Fruit fly (Drosophila melanogaster): ENCODE results near the gene wls.

The wls gene

dm6 chr3L:11169299-11170181, at the start of gene wls, which contains the start of gene Adck5:
wls (minus strand) TSS chr3L:11169625.
Adck5 (plus strand) TSS chr3L:11169817.
- no peak for TF ChIP-seq Clk (GFP tag; optimal IDR thresholded peaks at IDR 0.05)
- TF ChIP-seq Crg-1 (GFP tag; optimal IDR thresholded peaks at IDR 0.05) = peak; percentile 38
- peak; percentile 67 for TF ChIP-seq CG12768 (GFP tag; optimal IDR thresholded peaks at IDR 0.05)
- peak; percentile 59 for TF ChIP-seq CG7045 (GFP tag; optimal IDR thresholded peaks at IDR 0.05)
- TF ChIP-seq tj (GFP tag; optimal IDR thresholded peaks at IDR 0.05) = peak; percentile 35
- TF ChIP-seq CG5204 (GFP tag; optimal IDR thresholded peaks at IDR 0.05) = peak; percentile 48
- TF ChIP-seq cnc (optimal IDR thresholded peaks at IDR 0.05) = no peak
- peak; percentile 47 for TF ChIP-seq CG1620 (GFP tag; optimal IDR thresholded peaks at IDR 0.05)
- TF ChIP-seq CG11617 (GFP tag; optimal IDR thresholded peaks at IDR 0.05) = peak; percentile 77
- peak; percentile 31 for TF ChIP-seq ovo (GFP tag; optimal IDR thresholded peaks at IDR 0.05)
- peak; percentile 52 for TF ChIP-seq toe (GFP tag; optimal IDR thresholded peaks at IDR 0.05)
- TF ChIP-seq bab1 (GFP tag; optimal IDR thresholded peaks at IDR 0.05) = peak; percentile 90
- peak; percentile 24 for TF ChIP-seq Mnt (GFP tag; optimal IDR thresholded peaks at IDR 0.05)
- TF ChIP-seq Hr96 (GFP tag; optimal IDR thresholded peaks at IDR 0.05) = peak; percentile 46
- peak; percentile 43 for TF ChIP-seq pad (GFP tag; optimal IDR thresholded peaks at IDR 0.05)
- peak; percentile 57 for TF ChIP-seq CG7101 (tag; optimal IDR thresholded peaks at IDR 0.05)
- TF ChIP-seq CG14711 (tag; optimal IDR thresholded peaks at IDR 0.05) = peak; percentile 20
- no peak for TF ChIP-seq cic (GFP tag; optimal IDR thresholded peaks at IDR 0.05)
- TF ChIP-seq CG33017 (tag; optimal IDR thresholded peaks at IDR 0.05) = peak; percentile 49
- TF ChIP-seq kay (GFP tag; ENCODE audit: borderline replicate concordance) = no peak

DNA sequence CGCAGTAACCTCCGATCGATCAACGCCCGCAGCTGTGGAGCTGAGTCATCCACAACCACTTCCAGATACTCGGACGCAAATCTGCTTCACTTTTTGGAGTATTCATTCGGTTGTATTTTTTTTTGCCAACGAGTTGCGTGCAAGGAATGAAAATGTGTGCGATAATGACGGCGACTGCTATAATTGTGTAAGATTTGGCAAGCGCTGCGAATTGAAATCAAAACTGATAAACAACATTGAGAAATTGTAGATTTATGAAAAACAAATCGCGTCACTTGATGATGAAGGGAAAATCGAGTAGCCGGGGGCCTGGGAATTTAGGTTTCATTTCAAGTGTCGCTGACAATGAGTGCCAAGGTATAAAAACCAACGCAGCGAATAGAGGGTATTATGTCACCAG, 49.5 kb upstream of the wls start:
- TF ChIP-seq tj (GFP tag; optimal IDR thresholded peaks at IDR 0.05) = peak; percentile 58
- TF ChIP-seq bab1 (GFP tag; optimal IDR thresholded peaks at IDR 0.05) = no peak

DNA sequence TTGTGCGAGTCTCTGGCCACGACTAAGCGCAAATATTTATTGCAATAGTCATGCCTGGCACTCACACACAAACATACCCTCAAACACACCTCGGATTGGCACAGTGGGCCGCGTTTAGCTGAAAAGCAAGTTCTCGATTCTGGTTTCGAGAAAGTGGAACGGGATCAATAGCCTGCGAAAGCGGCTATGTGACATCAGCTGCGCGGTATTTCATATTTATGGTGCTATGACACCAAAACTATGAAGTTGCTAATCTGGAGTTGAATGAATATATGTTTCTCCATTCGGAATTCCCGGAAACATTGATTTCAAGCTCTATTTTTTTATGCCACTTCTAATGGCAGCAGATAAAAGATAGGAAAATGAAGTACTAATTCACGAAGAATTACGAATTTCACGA, 48.5 kb upstream of the wls start:
- TF ChIP-seq CG7101 (tag; optimal IDR thresholded peaks at IDR 0.05) (no peak), ovo (GFP tag; optimal IDR thresholded peaks at IDR 0.05) (no peak), CG11617 (GFP tag; optimal IDR thresholded peaks at IDR 0.05) (no peak), tj (GFP tag; optimal IDR thresholded peaks at IDR 0.05) (no peak), cnc (optimal IDR thresholded peaks at IDR 0.05) (no peak), toe (GFP tag; optimal IDR thresholded peaks at IDR 0.05) (no peak), pad (GFP tag; optimal IDR thresholded peaks at IDR 0.05) (no peak), CG12768 (GFP tag; optimal IDR thresholded peaks at IDR 0.05) (no peak), Hr96 (GFP tag; optimal IDR thresholded peaks at IDR 0.05) (no peak), Crg-1 (GFP tag; optimal IDR thresholded peaks at IDR 0.05) (no peak), CG14711 (tag; optimal IDR thresholded peaks at IDR 0.05) (no peak), bab1 (GFP tag; optimal IDR thresholded peaks at IDR 0.05) (no peak), Clk (GFP tag; optimal IDR thresholded peaks at IDR 0.05) (no peak), CG5204 (GFP tag; optimal IDR thresholded peaks at IDR 0.05) (no peak), CG1620 (GFP tag; optimal IDR thresholded peaks at IDR 0.05) (no peak)

- TF ChIP-seq Mnt (GFP tag; optimal IDR thresholded peaks at IDR 0.05) (no peak), Hr96 (GFP tag; optimal IDR thresholded peaks at IDR 0.05) (no peak), kay (GFP tag; ENCODE audit: borderline replicate concordance) (no peak), bab1 (GFP tag; optimal IDR thresholded peaks at IDR 0.05) (no peak), cic (GFP tag; optimal IDR thresholded peaks at IDR 0.05) (no peak), Clk (GFP tag; optimal IDR thresholded peaks at IDR 0.05) (no peak), CG11617 (GFP tag; optimal IDR thresholded peaks at IDR 0.05) (no peak), CG14711 (tag; optimal IDR thresholded peaks at IDR 0.05) (no peak), Crg-1 (GFP tag; optimal IDR thresholded peaks at IDR 0.05) (no peak), CG5204 (GFP tag; optimal IDR thresholded peaks at IDR 0.05) (no peak), cnc (optimal IDR thresholded peaks at IDR 0.05) (no peak), CG33017 (tag; optimal IDR thresholded peaks at IDR 0.05) (no peak), pad (GFP tag; optimal IDR thresholded peaks at IDR 0.05) (no peak), toe (GFP tag; optimal IDR thresholded peaks at IDR 0.05) (no peak), tj (GFP tag; optimal IDR thresholded peaks at IDR 0.05) (no peak), CG7101 (tag; optimal IDR thresholded peaks at IDR 0.05) (no peak), ovo (GFP tag; optimal IDR thresholded peaks at IDR 0.05) (no peak), CG1620 (GFP tag; optimal IDR thresholded peaks at IDR 0.05) (no peak)
Observed at dm6 chr3L:11216219-11216618, 46.8 kb upstream of the wls start.

- TF ChIP-seq CG12768 (GFP tag; optimal IDR thresholded peaks at IDR 0.05) (peak; percentile 85), CG1620 (GFP tag; optimal IDR thresholded peaks at IDR 0.05) (no peak), CG11617 (GFP tag; optimal IDR thresholded peaks at IDR 0.05) (peak; percentile 77), pad (GFP tag; optimal IDR thresholded peaks at IDR 0.05) (peak; percentile 62), ovo (GFP tag; optimal IDR thresholded peaks at IDR 0.05) (no peak), kay (GFP tag; ENCODE audit: borderline replicate concordance) (peak; percentile 96), cnc (optimal IDR thresholded peaks at IDR 0.05) (no peak), CG5204 (GFP tag; optimal IDR thresholded peaks at IDR 0.05) (no peak), bab1 (GFP tag; optimal IDR thresholded peaks at IDR 0.05) (peak; percentile 88), tj (GFP tag; optimal IDR thresholded peaks at IDR 0.05) (no peak), Crg-1 (GFP tag; optimal IDR thresholded peaks at IDR 0.05) (peak; percentile 79), CG33017 (tag; optimal IDR thresholded peaks at IDR 0.05) (peak; percentile 89), CG7101 (tag; optimal IDR thresholded peaks at IDR 0.05) (peak; percentile 88), cic (GFP tag; optimal IDR thresholded peaks at IDR 0.05) (peak; percentile 64), Mnt (GFP tag; optimal IDR thresholded peaks at IDR 0.05) (peak; percentile 60), Clk (GFP tag; optimal IDR thresholded peaks at IDR 0.05) (peak; percentile 79), Hr96 (GFP tag; optimal IDR thresholded peaks at IDR 0.05) (peak; percentile 69), CG7045 (GFP tag; optimal IDR thresholded peaks at IDR 0.05) (peak; percentile 81), CG14711 (tag; optimal IDR thresholded peaks at IDR 0.05) (peak; percentile 99), toe (GFP tag; optimal IDR thresholded peaks at IDR 0.05) (peak; percentile 74)
Observed at dm6 chr3L:11215244-11216121, 46.1 kb upstream of the wls start.
